Comparison of ENCODE assay signal across 1 fruit fly cellular context in the genomic region with DNA sequence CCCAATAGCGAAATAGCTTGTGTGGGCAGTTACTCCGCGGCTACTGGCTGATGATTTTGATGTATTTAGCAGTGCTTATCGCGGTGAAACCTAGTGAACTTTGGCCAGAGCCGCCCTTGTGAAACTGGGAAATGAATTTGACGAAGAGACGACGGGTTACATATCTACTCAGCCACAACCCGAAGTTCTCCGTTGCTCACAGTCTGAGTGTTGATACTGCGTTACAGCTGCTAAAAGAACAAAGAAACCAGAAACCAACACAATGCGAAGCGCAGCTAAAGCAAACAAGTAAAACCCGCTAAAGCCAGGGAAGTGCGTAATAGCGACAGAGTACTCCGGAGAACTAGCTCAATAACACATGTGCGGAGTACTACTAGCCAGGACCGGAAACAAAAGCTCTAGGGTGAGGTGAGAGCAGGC.
A peak's percentile ranks its signal among the peaks of the same experiment; 100 is the strongest.
TF ChIP-seq lines count a peak whose summit lies in the region.

No protein-coding gene starts in this region.

TF ChIP-seq in whole organism, embryonic, 481 proteins besides CTCF, POLR2A, EP300 and RAD21 (continued from another document):
- no peak for TF ChIP-seq Ravus (GFP tag; IDR thresholded peaks at IDR 0.05; lab: Robert Waterston, UW)
- TF ChIP-seq CG14014 (GFP tag; IDR thresholded peaks at IDR 0.05; lab: Robert Waterston, UW) = 0 out of 2 replicates have a peak, but pooled peaks have one; percentile 20
- peak; percentile 16; the same call in 1 of the 3 replicates for TF ChIP-seq Dbx (GFP tag; IDR thresholded peaks at IDR 0.05; lab: Robert Waterston, UW)
- 0 out of 3 replicates have a peak, but pooled peaks have one; percentile 8 for TF ChIP-seq otp (GFP tag; IDR thresholded peaks at IDR 0.05; lab: Robert Waterston, UW)
- no peak for TF ChIP-seq CG3065 (GFP tag; optimal IDR thresholded peaks at IDR 0.05; lab: Kevin White, UChicago)
- no peak for TF ChIP-seq CG16813 (GFP tag; IDR thresholded peaks at IDR 0.05; lab: Robert Waterston, UW; ENCODE audit: partially characterized antibody)
- TF ChIP-seq CG1603 (tag; optimal IDR thresholded peaks at IDR 0.05; lab: Kevin White, UChicago) = no peak
- peak; percentile 78 for TF ChIP-seq CG15514 (GFP tag; optimal IDR thresholded peaks at IDR 0.05; lab: Kevin White, UChicago)
- no peak for TF ChIP-seq Lpt (GFP tag; optimal IDR thresholded peaks at IDR 0.05; lab: Kevin White, UChicago)
- TF ChIP-seq wek (GFP tag; optimal IDR thresholded peaks at IDR 0.05; lab: Kevin White, UChicago) = no peak
- no peak for TF ChIP-seq vvl (GFP tag; IDR thresholded peaks at IDR 0.05; lab: Robert Waterston, UW)
- no peak for TF ChIP-seq CG2120 (GFP tag; optimal IDR thresholded peaks at IDR 0.05; lab: Kevin White, UChicago)
- 0 out of 3 replicates have a peak, but pooled peaks have one; percentile 54 for TF ChIP-seq CG2199 (GFP tag; IDR thresholded peaks at IDR 0.05; lab: Robert Waterston, UW)
- TF ChIP-seq CG34422 (GFP tag; IDR thresholded peaks at IDR 0.05; lab: Robert Waterston, UW) = no peak
- no peak for TF ChIP-seq CG10654 (GFP tag; optimal IDR thresholded peaks at IDR 0.05; lab: Kevin White, UChicago)
- TF ChIP-seq phol (tag; optimal IDR thresholded peaks at IDR 0.05; lab: Kevin White, UChicago) = no peak
- TF ChIP-seq Ets97D (GFP tag; optimal IDR thresholded peaks at IDR 0.05; lab: Kevin White, UChicago) = no peak
- TF ChIP-seq Elba2 (GFP tag; optimal IDR thresholded peaks at IDR 0.05; lab: Kevin White, UChicago) = no peak
- no peak for TF ChIP-seq cg (GFP tag; optimal IDR thresholded peaks at IDR 0.05; lab: Kevin White, UChicago)
- TF ChIP-seq CG4360 (GFP tag; IDR thresholded peaks at IDR 0.05; lab: Robert Waterston, UW) = no peak
- no peak for TF ChIP-seq Awh (GFP tag; IDR thresholded peaks at IDR 0.05; lab: Robert Waterston, UW)
- peak; percentile 21 for TF ChIP-seq CG17385 (GFP tag; optimal IDR thresholded peaks at IDR 0.05; lab: Kevin White, UChicago)
- TF ChIP-seq pita (GFP tag; optimal IDR thresholded peaks at IDR 0.05; lab: Kevin White, UChicago) = no peak
- TF ChIP-seq CG11247 (GFP tag; IDR thresholded peaks at IDR 0.05; lab: Robert Waterston, UW) = no peak
- peak; percentile 15 for TF ChIP-seq CG3281 (GFP tag; optimal IDR thresholded peaks at IDR 0.05; lab: Kevin White, UChicago)
- TF ChIP-seq Hand (GFP tag; optimal IDR thresholded peaks at IDR 0.05; lab: Kevin White, UChicago) = peak; percentile 49
- TF ChIP-seq CG33213 (GFP tag; optimal IDR thresholded peaks at IDR 0.05; lab: Kevin White, UChicago) = peak; percentile 3
- peak; percentile 70 for TF ChIP-seq nom (GFP tag; optimal IDR thresholded peaks at IDR 0.05; lab: Kevin White, UChicago)
- TF ChIP-seq Poxn (GFP tag; IDR thresholded peaks at IDR 0.05; lab: Robert Waterston, UW) = no peak
- TF ChIP-seq CG11560 (tag; IDR thresholded peaks at IDR 0.05; lab: Robert Waterston, UW) = no peak
- TF ChIP-seq CG30020 (tag; optimal IDR thresholded peaks at IDR 0.05; lab: Kevin White, UChicago) = no peak
- TF ChIP-seq eyg (GFP tag; optimal IDR thresholded peaks at IDR 0.05; lab: Kevin White, UChicago) = peak; percentile 35
- TF ChIP-seq lab (GFP tag; optimal IDR thresholded peaks at IDR 0.05; lab: Kevin White, UChicago) = peak; percentile 51
- no peak for TF ChIP-seq NC2β (GFP tag; optimal IDR thresholded peaks at IDR 0.05; lab: Kevin White, UChicago)
- TF ChIP-seq Aef1 (GFP tag; IDR thresholded peaks at IDR 0.05; lab: Robert Waterston, UW) = no peak
- no peak for TF ChIP-seq twi (tag; optimal IDR thresholded peaks at IDR 0.05; lab: Kevin White, UChicago)
- no peak for TF ChIP-seq ATbp (GFP tag; optimal IDR thresholded peaks at IDR 0.05; lab: Kevin White, UChicago)
- no peak for TF ChIP-seq Dfd (GFP tag; optimal IDR thresholded peaks at IDR 0.05; lab: Kevin White, UChicago)
- TF ChIP-seq repo (GFP tag; optimal IDR thresholded peaks at IDR 0.05; lab: Kevin White, UChicago) = no peak
- TF ChIP-seq CG10366 (GFP tag; IDR thresholded peaks at IDR 0.05; lab: Robert Waterston, UW) = no peak
- no peak for TF ChIP-seq CG32772 (GFP tag; IDR thresholded peaks at IDR 0.05; lab: Robert Waterston, UW)
- no peak for TF ChIP-seq fd102C (GFP tag; optimal IDR thresholded peaks at IDR 0.05; lab: Kevin White, UChicago)
- peak; percentile 12 for TF ChIP-seq CG2678 (tag; optimal IDR thresholded peaks at IDR 0.05; lab: Kevin White, UChicago)
- no peak for TF ChIP-seq esg (GFP tag; conservative IDR thresholded peaks at IDR 0.05; lab: Robert Waterston, UW)
- TF ChIP-seq CG34376 (GFP tag; optimal IDR thresholded peaks at IDR 0.05; lab: Kevin White, UChicago) = no peak
- no peak for TF ChIP-seq ham (GFP tag; IDR thresholded peaks at IDR 0.05; lab: Robert Waterston, UW)
- peak; percentile 31 for TF ChIP-seq CG17568 (GFP tag; optimal IDR thresholded peaks at IDR 0.05; lab: Kevin White, UChicago)
- TF ChIP-seq crol (GFP tag; IDR thresholded peaks at IDR 0.05; lab: Robert Waterston, UW) = no peak
- TF ChIP-seq CG11398 (GFP tag; optimal IDR thresholded peaks at IDR 0.05; lab: Kevin White, UChicago) = no peak
- TF ChIP-seq CG10321 (GFP tag; IDR thresholded peaks at IDR 0.05; lab: Robert Waterston, UW) = no peak
- TF ChIP-seq CG12071 (GFP tag; optimal IDR thresholded peaks at IDR 0.05; lab: Kevin White, UChicago) = peak; percentile 30
- no peak for TF ChIP-seq lov (optimal IDR thresholded peaks at IDR 0.05; lab: Kevin White, UChicago)
- TF ChIP-seq lov (GFP tag; IDR thresholded peaks at IDR 0.05; lab: Robert Waterston, UW) = no peak
- TF ChIP-seq Sry-δ (GFP tag; optimal IDR thresholded peaks at IDR 0.05; lab: Kevin White, UChicago) = no peak
- TF ChIP-seq sens (GFP tag; lab: Kevin White, UChicago) = peak; percentile 86
- no peak for TF ChIP-seq grn (GFP tag; optimal IDR thresholded peaks at IDR 0.05; lab: Kevin White, UChicago)
- TF ChIP-seq Hey (tag; optimal IDR thresholded peaks at IDR 0.05; lab: Kevin White, UChicago) = no peak
- TF ChIP-seq Hsf (GFP tag; optimal IDR thresholded peaks at IDR 0.05; lab: Kevin White, UChicago) = no peak
- no peak for TF ChIP-seq knrl (GFP tag; IDR thresholded peaks at IDR 0.05; lab: Robert Waterston, UW; ENCODE audit: partially characterized antibody)
- peak; percentile 7 for TF ChIP-seq CG6854 (GFP tag; optimal IDR thresholded peaks at IDR 0.05; lab: Kevin White, UChicago)
- no peak for TF ChIP-seq CG8944 (GFP tag; optimal IDR thresholded peaks at IDR 0.05; lab: Kevin White, UChicago)
- TF ChIP-seq Hmr (GFP tag; optimal IDR thresholded peaks at IDR 0.05; lab: Kevin White, UChicago) = peak; percentile 28
- no peak for TF ChIP-seq MESR4 (GFP tag; optimal IDR thresholded peaks at IDR 0.05; lab: Kevin White, UChicago)
- TF ChIP-seq PHDP (tag; optimal IDR thresholded peaks at IDR 0.05; lab: Kevin White, UChicago) = no peak
- no peak for TF ChIP-seq Abd-B (GFP tag; optimal IDR thresholded peaks at IDR 0.05; lab: Kevin White, UChicago)
- no peak for TF ChIP-seq HmgZ (tag; optimal IDR thresholded peaks at IDR 0.05; lab: Kevin White, UChicago)
- no peak for TF ChIP-seq zen2 (GFP tag; IDR thresholded peaks at IDR 0.05; lab: Robert Waterston, UW; ENCODE audit: partially characterized antibody)
- TF ChIP-seq CG11695 (GFP tag; IDR thresholded peaks at IDR 0.05; lab: Robert Waterston, UW) = peak; percentile 45; the same call in 1 of the 3 replicates
- TF ChIP-seq kay (GFP tag; optimal IDR thresholded peaks at IDR 0.05; lab: Kevin White, UChicago) = no peak
- no peak for TF ChIP-seq CG10543 (GFP tag; optimal IDR thresholded peaks at IDR 0.05; lab: Kevin White, UChicago)
- TF ChIP-seq CG4404 (GFP tag; IDR thresholded peaks at IDR 0.05; lab: Robert Waterston, UW) = no peak
- TF ChIP-seq fd3F (GFP tag; optimal IDR thresholded peaks at IDR 0.05; lab: Kevin White, UChicago) = no peak
- no peak for TF ChIP-seq CG7556 (GFP tag; optimal IDR thresholded peaks at IDR 0.05; lab: Kevin White, UChicago)
- TF ChIP-seq gfzf (GFP tag; optimal IDR thresholded peaks at IDR 0.05; lab: Kevin White, UChicago) = no peak
- no peak for TF ChIP-seq CG8290 (GFP tag; optimal IDR thresholded peaks at IDR 0.05; lab: Kevin White, UChicago)
- peak in 1 of 2 experiments; percentile 25 for TF ChIP-seq CG8290 (tag; optimal IDR thresholded peaks at IDR 0.05; lab: Kevin White, UChicago)
- TF ChIP-seq chinmo (GFP tag; IDR thresholded peaks at IDR 0.05; lab: Robert Waterston, UW; ENCODE audit: partially characterized antibody) = peak; percentile 63; the same call in 2 of the 4 replicates
- TF ChIP-seq Lim3 (GFP tag; IDR thresholded peaks at IDR 0.05; lab: Robert Waterston, UW) = no peak
- TF ChIP-seq H2.0 (GFP tag; IDR thresholded peaks at IDR 0.05; lab: Robert Waterston, UW) = no peak
- TF ChIP-seq CG9215 (GFP tag; IDR thresholded peaks at IDR 0.05; lab: Robert Waterston, UW) = no peak
- no peak for TF ChIP-seq sens-2 (GFP tag; IDR thresholded peaks at IDR 0.05; lab: Robert Waterston, UW)
- TF ChIP-seq Sox100B (GFP tag; optimal IDR thresholded peaks at IDR 0.05; lab: Kevin White, UChicago) = no peak
- TF ChIP-seq CG13894 (tag; optimal IDR thresholded peaks at IDR 0.05; lab: Kevin White, UChicago) = peak; percentile 49
- no peak for TF ChIP-seq ewg (GFP tag; optimal IDR thresholded peaks at IDR 0.05; lab: Kevin White, UChicago)
- no peak for TF ChIP-seq vnd (GFP tag; IDR thresholded peaks at IDR 0.05; lab: Robert Waterston, UW; ENCODE audit: partially characterized antibody)
- no peak for TF ChIP-seq maf-S (GFP tag; optimal IDR thresholded peaks at IDR 0.05; lab: Kevin White, UChicago)
- TF ChIP-seq Deaf1 (tag; optimal IDR thresholded peaks at IDR 0.05; lab: Kevin White, UChicago) = peak; percentile 51
- no peak for TF ChIP-seq cad (GFP tag; optimal IDR thresholded peaks at IDR 0.05; lab: Kevin White, UChicago)
- no peak for TF ChIP-seq CG1792 (GFP tag; optimal IDR thresholded peaks at IDR 0.05; lab: Kevin White, UChicago)
- no peak for TF ChIP-seq CG10959 (GFP tag; IDR thresholded peaks at IDR 0.05; lab: Robert Waterston, UW)
- TF ChIP-seq odd (GFP tag; optimal IDR thresholded peaks at IDR 0.05; lab: Kevin White, UChicago) = peak; percentile 12
- peak; percentile 28; the same call in 1 of the 2 replicates for TF ChIP-seq sob (GFP tag; IDR thresholded peaks at IDR 0.05; lab: Robert Waterston, UW)
- 0 out of 2 replicates have a peak, but pooled peaks have one; percentile 18 for TF ChIP-seq CG11696 (GFP tag; IDR thresholded peaks at IDR 0.05; lab: Robert Waterston, UW)
- no peak for TF ChIP-seq Blimp-1 (GFP tag; optimal IDR thresholded peaks at IDR 0.05; lab: Kevin White, UChicago)
- peak; percentile 20 for TF ChIP-seq CG12769 (tag; optimal IDR thresholded peaks at IDR 0.05; lab: Kevin White, UChicago)
- TF ChIP-seq CG13296 (GFP tag; optimal IDR thresholded peaks at IDR 0.05; lab: Kevin White, UChicago) = peak; percentile 19
